Worm (Caenorhabditis elegans): ENCODE measurements around the gene K08D12.8.

- TF ChIP-seq dao-5 (tag; optimal IDR thresholded peaks at IDR 0.05) (no peak), W03F9.2 (tag; optimal IDR thresholded peaks at IDR 0.05) (no peak)
Measured at ce11 chrIV:1706996-1707395, 19.0 kb upstream of the K08D12.8 start, which contains the start of gene K08D12.4.

All from whole organism, L4/young adult.